Worm (Caenorhabditis elegans): ENCODE results near the gene Y66D12A.1.

Gene Y66D12A.1

ce11 chrIII:11629354-11629753 is 21.4 kb downstream of the Y66D12A.1 start, which contains the start of gene Y66A7A.7:
Gene Y66A7A.7, minus strand, starts transcription at chrIII:11629454.
- TF ChIP-seq tbx-11 (GFP tag; IDR thresholded peaks at IDR 0.05) (no peak), tbx-37 (GFP tag; conservative IDR thresholded peaks at IDR 0.05) (no peak), B0310.2 (tag; optimal IDR thresholded peaks at IDR 0.05) (no peak), hmbx-1 (tag; optimal IDR thresholded peaks at IDR 0.05) (no peak), F13C5.2 (tag; optimal IDR thresholded peaks at IDR 0.05) (no peak)

DNA sequence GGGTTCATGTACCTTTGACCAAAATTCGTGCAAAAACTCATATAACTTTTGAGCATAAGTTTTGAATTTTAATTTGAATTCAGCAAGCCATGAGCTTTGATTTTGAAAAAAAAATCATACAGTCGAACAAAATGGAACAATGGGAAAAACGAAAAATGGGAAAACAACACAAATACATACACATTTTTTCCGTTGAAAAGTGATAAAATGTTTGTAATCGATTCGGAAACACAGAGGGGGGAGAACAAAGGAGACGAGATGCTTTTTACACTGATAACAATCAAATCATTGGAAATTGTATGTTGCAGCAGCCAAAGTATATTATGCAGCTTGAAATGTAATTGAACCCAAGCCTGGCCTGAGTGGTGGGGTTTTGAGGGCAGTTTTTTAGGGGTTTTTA is 23.1 kb downstream of the Y66D12A.1 start:
- TF ChIP-seq B0310.2 (tag; optimal IDR thresholded peaks at IDR 0.05) (no peak), hmbx-1 (tag; optimal IDR thresholded peaks at IDR 0.05) (no peak), tbx-11 (GFP tag; IDR thresholded peaks at IDR 0.05) (no peak), ama-1 (optimal IDR thresholded peaks at IDR 0.05) (no peak), sea-1 (GFP tag; conservative IDR thresholded peaks at IDR 0.05) (no peak), tra-4 (tag; optimal IDR thresholded peaks at IDR 0.05) (no peak), pes-1 (GFP tag; IDR thresholded peaks at IDR 0.05) (no peak), tbx-37 (GFP tag; conservative IDR thresholded peaks at IDR 0.05) (no peak), F13C5.2 (tag; optimal IDR thresholded peaks at IDR 0.05) (no peak), hnd-1 (tag; optimal IDR thresholded peaks at IDR 0.05) (no peak)

DNA sequence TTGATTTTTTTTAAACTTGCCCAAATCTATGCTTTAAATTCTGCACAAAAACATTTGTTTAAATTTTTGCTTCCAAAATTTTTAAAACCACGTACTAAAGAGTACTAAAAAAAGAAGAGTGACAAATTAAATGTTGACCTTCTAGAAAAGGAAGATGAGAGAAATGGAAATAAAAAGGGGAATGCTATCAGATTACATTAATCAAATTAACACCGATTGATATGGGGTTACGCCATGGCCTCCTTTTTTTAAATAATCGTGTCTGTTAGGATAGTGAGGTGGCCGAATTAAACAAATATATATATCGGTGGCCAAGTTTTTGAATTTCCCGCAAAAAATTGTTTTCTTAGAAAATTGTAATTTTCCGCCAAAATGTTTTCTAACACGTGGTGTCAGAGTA is 24.4 kb downstream of the Y66D12A.1 start:
- no peak for TF ChIP-seq pes-1 (GFP tag; IDR thresholded peaks at IDR 0.05)
- TF ChIP-seq tra-4 (tag; optimal IDR thresholded peaks at IDR 0.05): no peak
- TF ChIP-seq hmg-4 (GFP tag; optimal IDR thresholded peaks at IDR 0.05): no peak
- TF ChIP-seq sea-1 (GFP tag; conservative IDR thresholded peaks at IDR 0.05): no peak
- no peak for TF ChIP-seq ets-7 (tag; optimal IDR thresholded peaks at IDR 0.05)
- TF ChIP-seq tbx-37 (GFP tag; conservative IDR thresholded peaks at IDR 0.05): no peak
- TF ChIP-seq ama-1 (optimal IDR thresholded peaks at IDR 0.05): no peak
- TF ChIP-seq tbx-11 (GFP tag; IDR thresholded peaks at IDR 0.05): no peak
- no peak for TF ChIP-seq hmbx-1 (tag; optimal IDR thresholded peaks at IDR 0.05)
- no peak for TF ChIP-seq aly-1 (tag; optimal IDR thresholded peaks at IDR 0.05)
- TF ChIP-seq flt-1 (GFP tag; IDR thresholded peaks at IDR 0.05): no peak
- TF ChIP-seq B0310.2 (tag; optimal IDR thresholded peaks at IDR 0.05): no peak

ce11 chrIII:11633444-11633843 is 25.5 kb downstream of the Y66D12A.1 start:
- TF ChIP-seq ceh-36 (tag; optimal IDR thresholded peaks at IDR 0.05) (no peak), ets-7 (tag; optimal IDR thresholded peaks at IDR 0.05) (no peak), hmg-4 (GFP tag; optimal IDR thresholded peaks at IDR 0.05) (no peak), scrt-1 (GFP tag; IDR thresholded peaks at IDR 0.05) (no peak), aly-1 (tag; optimal IDR thresholded peaks at IDR 0.05) (no peak), F13C5.2 (tag; optimal IDR thresholded peaks at IDR 0.05) (no peak), ama-1 (optimal IDR thresholded peaks at IDR 0.05) (no peak)

DNA sequence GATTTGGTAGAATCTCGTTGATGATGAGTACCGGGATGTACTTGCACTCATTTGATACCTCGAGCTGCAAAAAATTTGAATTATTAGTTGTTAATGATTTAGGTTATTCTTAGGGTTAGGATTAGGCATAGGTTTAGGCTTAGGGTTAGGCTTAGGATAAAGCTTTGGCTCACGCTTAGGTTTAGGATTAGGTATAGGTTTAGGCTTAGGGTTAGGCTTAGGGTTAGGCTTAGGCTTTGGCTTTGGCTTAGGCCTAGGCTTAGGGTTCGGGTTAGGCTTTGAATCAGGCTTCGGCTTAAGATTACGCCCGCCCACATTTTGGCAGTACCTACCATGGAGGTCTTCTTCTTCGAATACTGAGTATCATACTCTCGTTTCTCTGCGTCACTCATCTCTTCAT is 27.0 kb downstream of the Y66D12A.1 start:
- TF ChIP-seq ceh-36 (tag; optimal IDR thresholded peaks at IDR 0.05): peak; percentile 63
- TF ChIP-seq tbx-11 (GFP tag; IDR thresholded peaks at IDR 0.05): no peak

ce11 chrIII:11636740-11637139 is 28.8 kb downstream of the Y66D12A.1 start, which contains the start of gene tbx-33:
Gene tbx-33, minus strand, starts transcription at chrIII:11636840.
- no peak for TF ChIP-seq sea-1 (GFP tag; conservative IDR thresholded peaks at IDR 0.05)
- TF ChIP-seq hmg-4 (GFP tag; optimal IDR thresholded peaks at IDR 0.05): no peak
- TF ChIP-seq tbx-37 (GFP tag; conservative IDR thresholded peaks at IDR 0.05): no peak
- no peak for TF ChIP-seq B0310.2 (tag; optimal IDR thresholded peaks at IDR 0.05)
- no peak for TF ChIP-seq hmbx-1 (tag; optimal IDR thresholded peaks at IDR 0.05)
- TF ChIP-seq aly-1 (tag; optimal IDR thresholded peaks at IDR 0.05): no peak
- no peak for TF ChIP-seq ama-1 (optimal IDR thresholded peaks at IDR 0.05)
- no peak for TF ChIP-seq flt-1 (GFP tag; IDR thresholded peaks at IDR 0.05)
- TF ChIP-seq hnd-1 (tag; optimal IDR thresholded peaks at IDR 0.05): no peak

ce11 chrIII:11641347-11641746 is 33.4 kb downstream of the Y66D12A.1 start:
- TF ChIP-seq tbx-11 (GFP tag; IDR thresholded peaks at IDR 0.05) (no peak), F13C5.2 (tag; optimal IDR thresholded peaks at IDR 0.05) (no peak), tbx-37 (GFP tag; conservative IDR thresholded peaks at IDR 0.05) (no peak)

DNA sequence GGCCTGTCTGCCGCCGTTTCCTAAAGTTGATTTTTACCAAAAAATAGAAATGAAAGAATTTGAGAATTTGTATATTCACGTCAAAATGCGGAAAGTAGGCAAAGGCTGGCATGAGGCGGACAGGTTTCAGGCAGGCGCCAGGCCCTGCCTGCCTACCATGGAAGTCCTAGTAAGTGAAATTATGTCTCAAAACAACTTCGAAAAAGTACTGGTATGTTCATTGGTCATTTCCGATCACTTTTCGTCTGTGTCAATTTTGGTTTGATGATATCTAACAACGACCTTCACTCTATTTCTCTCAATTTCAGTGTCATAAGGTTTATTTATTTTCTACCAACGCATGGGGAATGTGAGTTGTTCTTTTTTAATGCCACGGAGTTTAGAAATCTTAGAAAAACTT is 42.2 kb downstream of the Y66D12A.1 start, which contains the start of gene faah-6:
Gene faah-6 (plus strand): TSS at position 301 of the 400 bp plus-strand sequence.
- TF ChIP-seq hmbx-1 (tag; optimal IDR thresholded peaks at IDR 0.05) (no peak), tbx-37 (GFP tag; conservative IDR thresholded peaks at IDR 0.05) (no peak), hmg-4 (GFP tag; optimal IDR thresholded peaks at IDR 0.05) (no peak), ceh-13 (GFP tag; optimal IDR thresholded peaks at IDR 0.05) (no peak), aly-1 (tag; optimal IDR thresholded peaks at IDR 0.05) (no peak), ceh-36 (tag; optimal IDR thresholded peaks at IDR 0.05) (no peak), scrt-1 (GFP tag; IDR thresholded peaks at IDR 0.05) (no peak), hnd-1 (tag; optimal IDR thresholded peaks at IDR 0.05) (no peak), pes-1 (GFP tag; IDR thresholded peaks at IDR 0.05) (no peak)

DNA sequence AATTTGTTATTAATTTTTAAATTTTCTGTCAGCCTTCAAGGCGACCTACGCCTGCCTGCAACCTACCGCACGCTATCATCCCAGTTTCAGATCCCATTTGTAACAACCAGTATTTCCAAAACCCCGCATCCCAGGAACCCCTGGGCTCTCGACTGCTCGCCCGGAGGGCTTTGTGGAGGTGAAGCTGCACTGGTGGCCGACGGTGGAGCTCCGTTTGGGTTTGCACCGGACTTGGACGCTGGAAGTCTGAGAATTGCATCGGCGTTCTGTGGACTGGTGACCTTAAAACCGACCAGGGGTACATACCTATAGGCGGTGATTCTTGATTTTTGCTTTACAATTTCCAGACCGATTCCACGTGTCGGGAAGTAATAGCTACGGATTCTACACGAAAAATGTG is 43.5 kb downstream of the Y66D12A.1 start:
- TF ChIP-seq pes-1 (GFP tag; IDR thresholded peaks at IDR 0.05) (no peak), ets-7 (tag; optimal IDR thresholded peaks at IDR 0.05) (no peak), ceh-13 (GFP tag; optimal IDR thresholded peaks at IDR 0.05) (no peak), sea-1 (GFP tag; conservative IDR thresholded peaks at IDR 0.05) (no peak), ama-1 (optimal IDR thresholded peaks at IDR 0.05) (no peak), tbx-37 (GFP tag; conservative IDR thresholded peaks at IDR 0.05) (no peak), aly-1 (tag; optimal IDR thresholded peaks at IDR 0.05) (no peak), scrt-1 (GFP tag; IDR thresholded peaks at IDR 0.05) (no peak), flt-1 (GFP tag; IDR thresholded peaks at IDR 0.05) (no peak)

Data from whole organism, early embryonic.